Fruit fly (Drosophila melanogaster): Measurements from ENCODE around the gene p115.

p115 gene

dm6 chrX:7938482-7938804, 44.6 kb downstream of the p115 start:
- TF ChIP-seq GATAd (GFP tag; optimal IDR thresholded peaks at IDR 0.05) (no peak), h (GFP tag; optimal IDR thresholded peaks at IDR 0.05) (peak; percentile 6), dmrt93B (GFP tag; optimal IDR thresholded peaks at IDR 0.05) (no peak), fru (GFP tag; optimal IDR thresholded peaks at IDR 0.05) (peak; percentile 28)

- TF ChIP-seq Rel (GFP tag; optimal IDR thresholded peaks at IDR 0.05) = no peak
- peak; percentile 99 for TF ChIP-seq Rel (tag; optimal IDR thresholded peaks at IDR 0.05)
- TF ChIP-seq br (GFP tag; optimal IDR thresholded peaks at IDR 0.05) = no peak
Observed at dm6 chrX:7944151-7944713, 50.4 kb downstream of the p115 start.

dm6 chrX:7944772-7945722, 51.2 kb downstream of the p115 start:
- no peak for TF ChIP-seq sv (GFP tag; optimal IDR thresholded peaks at IDR 0.05)
- peak; percentile 85 for TF ChIP-seq Dif (GFP tag; optimal IDR thresholded peaks at IDR 0.05; ENCODE audit: partially characterized antibody)
- peak; percentile 79 for TF ChIP-seq ey (GFP tag; optimal IDR thresholded peaks at IDR 0.05)
- TF ChIP-seq OdsH (GFP tag; optimal IDR thresholded peaks at IDR 0.05) = peak; percentile 61
- no peak for TF ChIP-seq Vsx2 (GFP tag; optimal IDR thresholded peaks at IDR 0.05; ENCODE audit: partially characterized antibody)
- TF ChIP-seq woc (GFP tag; optimal IDR thresholded peaks at IDR 0.05) = peak; percentile 46
- TF ChIP-seq CG32264 (GFP tag; optimal IDR thresholded peaks at IDR 0.05) = peak; percentile 41
- peak; percentile 49 for TF ChIP-seq Hnf4 (GFP tag; optimal IDR thresholded peaks at IDR 0.05)
- no peak for TF ChIP-seq jim (GFP tag; optimal IDR thresholded peaks at IDR 0.05)
- TF ChIP-seq Myc (optimal IDR thresholded peaks at IDR 0.05) = no peak
- peak; percentile 77 for TF ChIP-seq rgr (GFP tag; optimal IDR thresholded peaks at IDR 0.05)
- TF ChIP-seq Hr78 (GFP tag; optimal IDR thresholded peaks at IDR 0.05) = no peak
- no peak for TF ChIP-seq lola (GFP tag; optimal IDR thresholded peaks at IDR 0.05)
- no peak for TF ChIP-seq Mio (GFP tag; optimal IDR thresholded peaks at IDR 0.05)
- TF ChIP-seq sage (GFP tag; optimal IDR thresholded peaks at IDR 0.05) = peak; percentile 85
- peak; percentile 74 to 86 for TF ChIP-seq dl (GFP tag; optimal IDR thresholded peaks at IDR 0.05; ENCODE audit: insufficient read depth in 1 of 2, partially characterized antibody in 2 of 2)
- TF ChIP-seq tai (GFP tag; optimal IDR thresholded peaks at IDR 0.05) = no peak
- no peak for TF ChIP-seq CrebA (GFP tag; optimal IDR thresholded peaks at IDR 0.05; ENCODE audit: borderline replicate concordance)
- peak; percentile 50 for TF ChIP-seq Rel (GFP tag; optimal IDR thresholded peaks at IDR 0.05)
- TF ChIP-seq Rel (tag; optimal IDR thresholded peaks at IDR 0.05) = peak; percentile 8
- TF ChIP-seq N (GFP tag; optimal IDR thresholded peaks at IDR 0.05) = no peak
- no peak for TF ChIP-seq brk (GFP tag; optimal IDR thresholded peaks at IDR 0.05)
- peak; percentile 71 for TF ChIP-seq fru (GFP tag; optimal IDR thresholded peaks at IDR 0.05)
- TF ChIP-seq psq (GFP tag; optimal IDR thresholded peaks at IDR 0.05) = peak; percentile 44
- TF ChIP-seq CG9705 (GFP tag; optimal IDR thresholded peaks at IDR 0.05) = peak; percentile 5
- TF ChIP-seq h (GFP tag; optimal IDR thresholded peaks at IDR 0.05) = peak; percentile 81
- TF ChIP-seq Sp1 (GFP tag; optimal IDR thresholded peaks at IDR 0.05) = peak; percentile 54
- TF ChIP-seq pan (optimal IDR thresholded peaks at IDR 0.05) = no peak
- no peak for TF ChIP-seq dsf (GFP tag; optimal IDR thresholded peaks at IDR 0.05; ENCODE audit: borderline replicate concordance)
- TF ChIP-seq Jra (GFP tag; optimal IDR thresholded peaks at IDR 0.05) = peak; percentile 44
- no peak for TF ChIP-seq usp (GFP tag; optimal IDR thresholded peaks at IDR 0.05)
- TF ChIP-seq dmrt93B (GFP tag; optimal IDR thresholded peaks at IDR 0.05) = peak; percentile 46
- TF ChIP-seq Hr83 (GFP tag; optimal IDR thresholded peaks at IDR 0.05; ENCODE audit: poor library complexity, severe bottlenecking) = peak; percentile 45
- TF ChIP-seq HLH106 (tag; optimal IDR thresholded peaks at IDR 0.05) = peak; percentile 69
- TF ChIP-seq Dfd (GFP tag; optimal IDR thresholded peaks at IDR 0.05) = no peak
- TF ChIP-seq foxo (GFP tag; optimal IDR thresholded peaks at IDR 0.05) = peak; percentile 24 to 65
- TF ChIP-seq GATAd (GFP tag; optimal IDR thresholded peaks at IDR 0.05) = no peak
- TF ChIP-seq br (GFP tag; optimal IDR thresholded peaks at IDR 0.05) = peak; percentile 60
- TF ChIP-seq Abd-B (GFP tag; optimal IDR thresholded peaks at IDR 0.05) = no peak
